Worm (Caenorhabditis elegans) whole organism, early embryonic: ENCODE results near the gene lrx-1.

Experiments used
- ets-7 ChIP-seq: sonication (generic microtip); optimal IDR thresholded peaks from 2 replicates; lab custom pipeline; 2016; ENCODE audit warnings: missing genotype, missing genetic modification characterization, missing compliant biosample characterization
- flt-1 ChIP-seq: fragments of 200-800 bp; sonication (Bioruptor generic); IDR thresholded peaks from 2 replicates; pipeline ENCODE4 v1.3.6; 2022; ENCODE audit warnings: missing genetic modification characterization, missing compliant biosample characterization
- hnd-1 ChIP-seq: sonication (generic microtip); optimal IDR thresholded peaks from 2 replicates; lab custom pipeline; 2016; ENCODE audit warnings: missing genetic modification characterization, missing compliant biosample characterization
- tbx-37 ChIP-seq: fragments of 200-800 bp; sonication (Bioruptor generic); conservative IDR thresholded peaks from 2 replicates; pipeline ENCODE4 v1.3.6; 2022; ENCODE audit warnings: missing genetic modification reagents, missing genetic modification characterization, missing compliant biosample characterization
- tra-4 ChIP-seq: sonication (generic microtip); optimal IDR thresholded peaks from 2 replicates; lab custom pipeline; 2017; ENCODE audit warnings: missing genetic modification characterization, missing compliant biosample characterization

DNA sequence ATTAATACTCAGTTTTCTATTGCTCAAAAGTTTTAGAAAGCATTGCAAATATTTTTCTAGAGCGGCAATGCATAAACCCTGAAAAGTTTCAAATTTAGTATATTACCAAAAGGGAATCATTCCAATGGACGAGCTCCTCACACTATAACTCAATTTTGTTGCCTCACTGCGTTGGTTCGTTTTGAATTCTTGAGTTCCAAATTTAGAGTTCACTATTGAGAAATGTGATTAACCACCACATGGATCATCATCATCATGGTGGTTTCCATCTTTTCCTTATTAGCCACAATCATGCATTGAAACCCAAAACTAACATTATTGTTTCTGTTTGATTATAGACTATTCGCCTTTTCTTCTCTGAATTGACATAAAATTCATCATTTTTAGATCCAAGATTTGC lies 42.4 kb upstream of the lrx-1 start:
- TF ChIP-seq tbx-37 (GFP tag; lab: Robert Waterston, UW) (no peak), hnd-1 (no peak), ets-7 (tag; lab: Kevin White, UChicago) (no peak), flt-1 (GFP tag; lab: Robert Waterston, UW) (no peak), tra-4 (tag; lab: Kevin White, UChicago) (no peak)
